Worm (Caenorhabditis elegans) whole organism, L4/young adult: ENCODE results near the gene sul-3.

Experiments
- W03F9.2 ChIP-seq: fragments of 150-350 bp; optimal IDR thresholded peaks from 2 replicates; lab custom pipeline; 2014; ENCODE audit warnings: missing biosample characterization, missing genetic modification characterization
- dao-5 ChIP-seq: sonication (generic microtip); optimal IDR thresholded peaks from 2 replicates; lab custom pipeline; 2016; ENCODE audit warnings: missing genotype, missing genetic modification characterization, moderate library complexity, missing compliant biosample characterization

- TF ChIP-seq dao-5 (tag; lab: Kevin White, UChicago) (no peak), W03F9.2 (tag; lab: Kevin White, UChicago) (no peak)
Observed at ce11 chrX:7791802-7792201, 42.2 kb downstream of the sul-3 start.
